Worm (Caenorhabditis elegans) whole organism, young adult: ENCODE data around the gene F40G9.12.

ENCODE experiments used
- B0019.2 ChIP-seq: fragments of 200-800 bp; sonication (Bioruptor generic); conservative IDR thresholded peaks from 2 replicates; pipeline ENCODE4 v1.3.6; 2022; ENCODE audit warnings: missing genetic modification reagents, missing genetic modification characterization, missing compliant biosample characterization
- C17E4.6 ChIP-seq: fragments of 200-800 bp; sonication (Bioruptor generic); IDR thresholded peaks from 2 replicates; pipeline ENCODE4 v1.3.6; 2022; ENCODE audit warnings: missing genetic modification reagents, missing genetic modification characterization, missing compliant biosample characterization
- D2030.7 ChIP-seq: fragments of 200-800 bp; sonication (Bioruptor generic); IDR thresholded peaks from 2 replicates; pipeline ENCODE4 v1.3.6; 2022; ENCODE audit warnings: missing genetic modification reagents, missing genetic modification characterization, missing compliant biosample characterization
- F23B12.7 ChIP-seq: sonication (generic microtip); optimal IDR thresholded peaks from 2 replicates; lab custom pipeline; 2017; ENCODE audit warnings: missing genetic modification characterization, mild to moderate bottlenecking, missing compliant biosample characterization, antibody characterized with exemption, moderate library complexity; ENCODE audit not compliant: insufficient read depth
- F33H1.4 ChIP-seq: fragments of 200-800 bp; sonication (Bioruptor generic); IDR thresholded peaks from 2 replicates; pipeline ENCODE4 v1.3.6; 2022; ENCODE audit warnings: missing genetic modification reagents, missing genetic modification characterization, missing compliant biosample characterization
- F37B4.10 ChIP-seq: fragments of 200-800 bp; sonication (Bioruptor generic); IDR thresholded peaks from 2 replicates; pipeline ENCODE4 v1.3.6; 2022; ENCODE audit warnings: missing genetic modification characterization, missing compliant biosample characterization
- K12H6.12 ChIP-seq: fragments of 200-800 bp; sonication (Bioruptor generic); optimal IDR thresholded peaks from 2 replicates; lab custom pipeline; 2018; ENCODE audit warnings: mild to moderate bottlenecking, missing genetic modification characterization, missing compliant biosample characterization
- T26A5.8 ChIP-seq: sonication (generic microtip); optimal IDR thresholded peaks from 2 replicates; lab custom pipeline; 2016; ENCODE audit warnings: missing genetic modification characterization, missing compliant biosample characterization
- akir-1 ChIP-seq: fragments of 200-800 bp; sonication (Bioruptor generic); optimal IDR thresholded peaks from 2 replicates; lab custom pipeline; 2018; ENCODE audit warnings: mild to moderate bottlenecking, missing genetic modification characterization, moderate library complexity, missing compliant biosample characterization
- aptf-3 ChIP-seq: fragments of 200-800 bp; sonication (Bioruptor generic); IDR thresholded peaks from 2 replicates; pipeline ENCODE4 v1.3.6; 2022; ENCODE audit warnings: missing genetic modification characterization, missing compliant biosample characterization
- attf-5 ChIP-seq: fragments of 200-800 bp; sonication (Bioruptor generic); optimal IDR thresholded peaks from 2 replicates; lab custom pipeline; 2018; ENCODE audit warnings: mild to moderate bottlenecking, missing genetic modification characterization, missing compliant biosample characterization
- ccch-3 ChIP-seq: fragments of 200-800 bp; sonication (Bioruptor generic); optimal IDR thresholded peaks from 2 replicates; lab custom pipeline; 2018; ENCODE audit warnings: mild to moderate bottlenecking, missing genetic modification characterization, missing compliant biosample characterization
- ceh-79 ChIP-seq: sonication (generic microtip); optimal IDR thresholded peaks from 2 replicates; lab custom pipeline; 2017; ENCODE audit warnings: mild to moderate bottlenecking, missing genetic modification characterization, missing compliant biosample characterization
- chd-7 ChIP-seq: sonication (generic microtip); optimal IDR thresholded peaks from 2 replicates; lab custom pipeline; 2016; ENCODE audit warnings: mild to moderate bottlenecking, missing genetic modification characterization, moderate library complexity, missing compliant biosample characterization
- dox-1 ChIP-seq: fragments of 200-800 bp; sonication (Bioruptor generic); IDR thresholded peaks from 2 replicates; pipeline ENCODE4 v1.3.6; 2022; ENCODE audit warnings: missing genetic modification reagents, missing genetic modification characterization, missing compliant biosample characterization
- dpff-1 ChIP-seq: sonication (generic microtip); optimal IDR thresholded peaks from 2 replicates; lab custom pipeline; 2017; ENCODE audit warnings: mild to moderate bottlenecking, missing genetic modification characterization, missing compliant biosample characterization
- egl-44 ChIP-seq: fragments of 200-800 bp; sonication (Bioruptor generic); IDR thresholded peaks from 2 replicates; pipeline ENCODE4 v1.3.6; 2022; ENCODE audit warnings: missing genetic modification reagents, missing genetic modification characterization, missing compliant biosample characterization
- egrh-3 ChIP-seq: fragments of 200-800 bp; sonication (Bioruptor generic); IDR thresholded peaks from 2 replicates; pipeline ENCODE4 v1.3.6; 2022; ENCODE audit warnings: missing genetic modification reagents, missing genetic modification characterization, missing compliant biosample characterization
- ets-4 ChIP-seq: fragments of 200-800 bp; sonication (Bioruptor generic); optimal IDR thresholded peaks from 2 replicates; lab custom pipeline; 2018; ENCODE audit warnings: mild to moderate bottlenecking, missing genetic modification characterization, missing compliant biosample characterization
- fkh-3 ChIP-seq: sonication (generic microtip); optimal IDR thresholded peaks from 2 replicates; lab custom pipeline; 2016; ENCODE audit warnings: mild to moderate bottlenecking, missing genetic modification characterization, missing compliant biosample characterization
- hmg-1.2 ChIP-seq: fragments of 200-800 bp; sonication (Bioruptor generic); IDR thresholded peaks from 2 replicates; pipeline ENCODE4 v1.3.6; 2022; ENCODE audit warnings: missing genetic modification reagents, missing genetic modification characterization, missing compliant biosample characterization
- lin-35 ChIP-seq, 3 experiments: fragments of 150-350 bp in 2 of 3; sonication (generic microtip) in 1 of 3; optimal IDR thresholded peaks; 2 replicates each; lab custom pipeline; 2014 to 2018; ENCODE audit warnings: missing biosample characterization in 3 of 3, missing genetic modification characterization in 3 of 3, missing genetic modification reagents in 3 of 3
- madf-8 ChIP-seq: fragments of 200-800 bp; sonication (Bioruptor generic); conservative IDR thresholded peaks from 2 replicates; pipeline ENCODE4 v1.3.6; 2022; ENCODE audit warnings: missing genetic modification reagents, missing genetic modification characterization, missing compliant biosample characterization
- mcd-1 ChIP-seq: fragments of 200-800 bp; sonication (Bioruptor generic); IDR thresholded peaks from 2 replicates; pipeline ENCODE4 v1.3.6; 2022; ENCODE audit warnings: missing genetic modification reagents, missing genetic modification characterization, missing compliant biosample characterization
- mes-4 ChIP-seq: sonication (generic microtip); optimal IDR thresholded peaks from 2 replicates; lab custom pipeline; 2016; ENCODE audit warnings: missing genotype, missing genetic modification characterization, missing compliant biosample characterization
- nfya-1 ChIP-seq: sonication (generic microtip); optimal IDR thresholded peaks from 2 replicates; lab custom pipeline; 2017; ENCODE audit warnings: antibody characterized with exemption, missing compliant biosample characterization, missing genetic modification characterization, borderline replicate concordance; ENCODE audit not compliant: insufficient read depth
- nfyb-1 ChIP-seq: fragments of 200-800 bp; sonication (Bioruptor generic); IDR thresholded peaks from 2 replicates; pipeline ENCODE4 v1.3.6; 2022; ENCODE audit warnings: missing genetic modification reagents, missing genetic modification characterization, missing compliant biosample characterization
- nhr-80 ChIP-seq: sonication (generic microtip); optimal IDR thresholded peaks from 2 replicates; lab custom pipeline; 2016; ENCODE audit warnings: missing genetic modification characterization, missing compliant biosample characterization
- pbrm-1 ChIP-seq: fragments of 200-800 bp; sonication (Bioruptor generic); IDR thresholded peaks from 2 replicates; pipeline ENCODE4 v1.3.6; 2022; ENCODE audit warnings: missing genetic modification reagents, missing genetic modification characterization, missing compliant biosample characterization
- pha-4 ChIP-seq: fragments of 150-350 bp; sonication (generic microtip); optimal IDR thresholded peaks from 2 replicates; lab custom pipeline; 2014; ENCODE audit warnings: missing biosample characterization, missing genetic modification reagents, missing genetic modification characterization
- repo-1 ChIP-seq: sonication (generic microtip); optimal IDR thresholded peaks from 2 replicates; lab custom pipeline; 2017; ENCODE audit warnings: mild to moderate bottlenecking, missing genetic modification characterization, missing compliant biosample characterization
- rpc-1 ChIP-seq, 2 experiments: fragments of 150-350 bp in 1 of 2; sonication (generic microtip) in 1 of 2; optimal IDR thresholded peaks; 2 replicates each; lab custom pipeline; 2014 to 2018; ENCODE audit warnings: missing biosample characterization in 1 of 2, missing genetic modification characterization in 1 of 2, missing genetic modification reagents in 1 of 2, missing genotype in 1 of 2
- sdz-38 ChIP-seq: sonication (generic microtip); optimal IDR thresholded peaks from 2 replicates; lab custom pipeline; 2016; ENCODE audit warnings: missing genotype, missing genetic modification characterization, missing compliant biosample characterization
- snpc-1.1 ChIP-seq: sonication (generic microtip); optimal IDR thresholded peaks from 2 replicates; lab custom pipeline; 2017; ENCODE audit warnings: missing genetic modification characterization, mild to moderate bottlenecking, missing compliant biosample characterization, antibody characterized with exemption, moderate library complexity, missing genotype, missing genetic modification reagents; ENCODE audit not compliant: insufficient read depth
- snpc-3.4 ChIP-seq: sonication (generic microtip); optimal IDR thresholded peaks from 2 replicates; lab custom pipeline; 2017; ENCODE audit warnings: missing genetic modification characterization, mild to moderate bottlenecking, missing compliant biosample characterization, antibody characterized with exemption, moderate library complexity, missing genotype, missing genetic modification reagents
- snpc-4 ChIP-seq, 5 experiments: fragments of 150-350 bp in 1 of 5; sonication (generic microtip) in 4 of 5; optimal IDR thresholded peaks; 2 replicates each; lab custom pipeline; 2014 to 2018; ENCODE audit warnings: missing genetic modification characterization in 5 of 5, missing biosample characterization in 3 of 5, antibody characterized with exemption in 2 of 5, mild to moderate bottlenecking in 2 of 5, missing compliant biosample characterization in 2 of 5, missing genotype in 2 of 5, moderate library complexity in 2 of 5, missing genetic modification reagents in 1 of 5
- tbp1 ChIP-seq: fragments of 200-800 bp; sonication (Bioruptor generic); optimal IDR thresholded peaks from 2 replicates; lab custom pipeline; 2018; ENCODE audit warnings: mild to moderate bottlenecking, missing genetic modification characterization, missing compliant biosample characterization
- tbx-9 ChIP-seq: sonication (generic microtip); optimal IDR thresholded peaks from 2 replicates; lab custom pipeline; 2016; ENCODE audit warnings: borderline replicate concordance, missing genetic modification characterization, inconsistent platforms, missing compliant biosample characterization

F40G9.12 gene

ce11 chrIII:171617-172016, at the start of gene F40G9.12, which contains the start of gene F40G9.9:
TSS of gene F40G9.12 (plus strand) at chrIII:171847.
TSS of gene F40G9.9 (minus strand) at chrIII:171717.
- TF ChIP-seq ccch-3: no peak
- TF ChIP-seq fkh-3 (tag; lab: Kevin White, UChicago): no peak
- no peak for TF ChIP-seq repo-1
- no peak for TF ChIP-seq snpc-3.4
- no peak for TF ChIP-seq ceh-79
- no peak for TF ChIP-seq egl-44 (GFP tag; lab: Robert Waterston, UW)
- TF ChIP-seq pha-4 (tag; lab: Kevin White, UChicago): no peak
- no peak for TF ChIP-seq akir-1 (GFP tag; lab: Kevin White, UChicago)
- no peak for TF ChIP-seq F23B12.7
- TF ChIP-seq ets-4: no peak
- no peak for TF ChIP-seq snpc-1.1
- no peak for TF ChIP-seq snpc-4 (GFP tag; optimal IDR thresholded peaks at IDR 0.05; lab: Kevin White, UChicago)
- no peak for TF ChIP-seq snpc-4 (tag; optimal IDR thresholded peaks at IDR 0.05; lab: Kevin White, UChicago)
- TF ChIP-seq sdz-38 (tag; lab: Kevin White, UChicago): no peak
- TF ChIP-seq mes-4 (tag; lab: Kevin White, UChicago): no peak
- TF ChIP-seq chd-7: no peak
- no peak for TF ChIP-seq aptf-3 (GFP tag; lab: Robert Waterston, UW)
- no peak for TF ChIP-seq D2030.7 (GFP tag; lab: Robert Waterston, UW)

DNA sequence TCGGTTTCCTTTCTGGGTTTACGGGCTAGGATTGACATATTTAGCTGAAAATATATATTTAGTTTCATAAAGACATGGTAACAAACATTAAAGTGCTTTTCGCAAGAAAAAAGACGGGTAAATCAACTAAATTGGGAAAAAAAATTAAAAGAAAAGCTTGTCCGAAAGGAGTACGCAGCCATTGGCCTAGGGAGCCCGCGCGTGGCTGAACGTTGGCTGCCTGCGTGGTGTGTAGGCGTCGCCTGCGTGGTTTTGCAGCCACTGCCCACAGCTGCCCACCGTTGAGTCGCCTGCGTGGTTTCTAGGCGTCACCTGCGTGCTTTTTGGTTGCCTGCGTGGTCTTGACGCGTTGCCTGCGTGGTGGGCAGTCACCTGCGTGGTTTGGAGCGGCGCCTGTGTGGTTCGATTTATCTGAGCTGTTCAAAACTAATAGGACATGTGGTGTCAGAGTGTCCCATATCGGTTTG, 49.6 kb upstream of the F40G9.12 start, which contains the start of gene C29F9.12:
Gene C29F9.12, minus strand, starts transcription at position 51 of the 467 bp plus-strand sequence.
- TF ChIP-seq egrh-3: 0 out of 2 replicates have a peak, but pooled peaks have one; percentile 24
- peak; percentile 52; the same call in 1 of the 2 replicates for TF ChIP-seq dox-1 (GFP tag; lab: Robert Waterston, UW)

DNA sequence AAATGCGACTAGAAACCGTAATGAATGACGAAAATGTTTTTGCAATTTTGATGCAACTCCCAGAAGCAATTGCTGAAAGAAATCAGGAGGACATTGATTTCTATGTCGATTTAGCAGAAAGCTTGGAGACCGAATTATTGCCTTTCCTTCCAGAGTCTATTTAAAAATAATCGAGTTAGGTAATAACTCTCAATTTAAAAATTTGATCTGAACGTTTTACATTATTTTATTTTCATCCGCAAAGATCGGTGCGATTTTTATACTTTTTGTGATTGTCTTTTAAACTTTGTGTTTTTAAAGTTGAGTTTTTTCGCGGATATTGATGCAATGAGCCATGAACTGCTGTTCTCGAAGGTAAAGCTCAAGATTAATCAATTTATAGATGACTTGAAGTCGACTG, 47.2 kb upstream of the F40G9.12 start, which contains the start of gene pals-23:
Gene pals-23, plus strand, starts transcription at position 301 of the 400 bp plus-strand sequence.
- TF ChIP-seq tbp1 (GFP tag; lab: Kevin White, UChicago): no peak

DNA sequence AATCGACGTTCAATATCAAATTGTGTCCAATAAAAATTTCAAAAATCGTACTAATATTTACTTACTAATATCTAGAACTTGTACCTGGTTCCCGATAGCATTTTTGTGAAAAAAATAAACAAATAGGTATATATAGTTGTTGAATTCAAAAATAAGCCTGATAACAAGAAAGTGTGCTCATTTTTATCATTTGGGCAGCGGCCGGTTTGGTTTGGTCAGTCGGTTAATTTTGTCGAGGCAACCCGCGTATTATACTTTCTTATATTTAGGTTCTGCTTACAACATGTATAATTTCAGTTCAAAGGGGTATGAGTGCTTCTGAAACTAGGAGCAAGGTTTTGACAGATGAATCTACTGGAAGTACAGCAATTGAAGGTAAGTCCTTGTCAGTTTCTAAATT, 41.0 kb upstream of the F40G9.12 start, which contains the start of the genes nhr-280 and C29F9.2:
Gene nhr-280, minus strand, starts transcription at position 101 of the 400 bp plus-strand sequence.
Gene C29F9.2, plus strand, starts transcription at position 298 of the 400 bp plus-strand sequence.
- peak; percentile 1 for TF ChIP-seq nhr-80 (tag; lab: Kevin White, UChicago)
- no peak for TF ChIP-seq akir-1 (GFP tag; lab: Kevin White, UChicago)
- TF ChIP-seq C17E4.6: no peak
- TF ChIP-seq tbx-9 (tag; lab: Kevin White, UChicago): no peak
- TF ChIP-seq K12H6.12 (tag; lab: Kevin White, UChicago): no peak

DNA sequence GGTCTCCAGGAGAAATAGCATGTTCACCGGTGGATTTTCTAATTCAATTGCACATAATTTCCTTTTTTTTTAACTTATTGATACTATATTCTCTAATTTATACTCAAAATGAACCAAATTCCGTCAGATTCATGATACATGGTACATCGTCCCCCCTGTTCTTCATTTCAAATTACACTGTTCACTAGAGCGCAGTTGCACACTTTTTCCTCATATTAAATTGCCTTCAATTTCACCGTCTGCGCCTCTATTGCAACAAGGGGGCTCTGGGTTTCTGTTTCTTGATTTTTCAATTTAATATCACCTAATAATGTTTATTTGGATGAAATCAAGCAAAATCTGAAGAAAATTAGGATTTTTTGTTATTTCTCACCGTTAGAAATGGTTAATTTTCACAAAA, 40.0 kb upstream of the F40G9.12 start:
- TF ChIP-seq mcd-1 (peak; percentile 81), nfyb-1 (GFP tag; lab: Robert Waterston, UW) (no peak), pbrm-1 (GFP tag; lab: Robert Waterston, UW) (no peak), T26A5.8 (no peak), dpff-1 (no peak), B0019.2 (no peak), F37B4.10 (GFP tag; lab: Robert Waterston, UW) (no peak), rpc-1 (optimal IDR thresholded peaks at IDR 0.05; lab: Kevin White, UChicago) (no peak), rpc-1 (tag; optimal IDR thresholded peaks at IDR 0.05; lab: Kevin White, UChicago) (no peak), nhr-80 (tag; lab: Kevin White, UChicago) (peak; percentile 7), attf-5 (GFP tag; lab: Kevin White, UChicago) (peak; percentile 54), repo-1 (no peak), F33H1.4 (GFP tag; lab: Robert Waterston, UW) (no peak), lin-35 (GFP tag; optimal IDR thresholded peaks at IDR 0.05; lab: Kevin White, UChicago) (peak in 1 of 3 experiments; percentile 28), nfya-1 (tag; lab: Kevin White, UChicago) (no peak), hmg-1.2 (GFP tag; lab: Robert Waterston, UW) (peak; percentile 62; the same call in 1 of the 2 replicates), madf-8 (GFP tag; lab: Robert Waterston, UW) (no peak)
